Fruit fly (Drosophila melanogaster) whole organism, embryonic: Measurements from ENCODE around the gene soti.

Source experiments
- CG11560 ChIP-seq: fragments of 200-800 bp; sonication (Bioruptor generic); IDR thresholded peaks from 3 replicates; pipeline ENCODE4 v1.3.6; 2022; ENCODE audit warnings: missing biosample characterization, missing genetic modification characterization
- CG12104 ChIP-seq: fragments of 200-800 bp; sonication (Bioruptor generic); optimal IDR thresholded peaks from 3 replicates; lab custom pipeline; 2016; ENCODE audit warnings: missing biosample characterization, missing genetic modification characterization
- CG1233 ChIP-seq: fragments of 200-800 bp; sonication (Bioruptor generic); optimal IDR thresholded peaks from 4 replicates; lab custom pipeline; 2018; ENCODE audit warnings: missing biosample characterization, mild to moderate bottlenecking, missing genetic modification characterization
- CG13287 ChIP-seq: fragments of 200-800 bp; sonication (Bioruptor generic); IDR thresholded peaks from 2 replicates; pipeline ENCODE4 v1.3.6; 2022; ENCODE audit warnings: missing biosample characterization, missing genetic modification characterization; ENCODE audit not compliant: partially characterized antibody
- CG1529 ChIP-seq: fragments of 200-800 bp; sonication (Bioruptor generic); optimal IDR thresholded peaks from 3 replicates; lab custom pipeline; 2018; ENCODE audit warnings: missing biosample characterization, missing genetic modification characterization
- CG1602 ChIP-seq: fragments of 200-800 bp; sonication (Bioruptor generic); optimal IDR thresholded peaks from 3 replicates; lab custom pipeline; 2016; ENCODE audit warnings: missing biosample characterization, missing genetic modification characterization
- CG16863 ChIP-seq: fragments of 200-800 bp; sonication (Bioruptor generic); optimal IDR thresholded peaks from 3 replicates; lab custom pipeline; 2016; ENCODE audit warnings: missing biosample characterization, missing genetic modification characterization
- CG17612 ChIP-seq: fragments of 200-800 bp; sonication (Bioruptor generic); IDR thresholded peaks from 2 replicates; pipeline ENCODE4 v1.3.6; 2022; ENCODE audit warnings: missing biosample characterization, missing genetic modification characterization
- CG30403 ChIP-seq: fragments of 200-800 bp; sonication (Bioruptor generic); optimal IDR thresholded peaks from 3 replicates; lab custom pipeline; 2016; ENCODE audit warnings: missing biosample characterization, missing genetic modification characterization
- CG31365 ChIP-seq: fragments of 200-800 bp; sonication (Bioruptor generic); optimal IDR thresholded peaks from 2 replicates; lab custom pipeline; 2018; ENCODE audit warnings: missing biosample characterization, mild to moderate bottlenecking, missing genetic modification characterization
- CG32772 ChIP-seq: fragments of 200-800 bp; sonication (Bioruptor generic); IDR thresholded peaks from 2 replicates; pipeline ENCODE4 v1.3.6; 2022; ENCODE audit warnings: missing biosample characterization, missing genetic modification characterization
- CG4707 ChIP-seq: fragments of 200-800 bp; sonication (Bioruptor generic); optimal IDR thresholded peaks from 2 replicates; lab custom pipeline; 2018; ENCODE audit warnings: missing biosample characterization, mild to moderate bottlenecking, missing genetic modification characterization, moderate library complexity
- CG6689 ChIP-seq: fragments of 200-800 bp; sonication (Bioruptor generic); IDR thresholded peaks from 2 replicates; pipeline ENCODE4 v1.3.6; 2022; ENCODE audit warnings: missing biosample characterization, missing genetic modification characterization
- CG6791 ChIP-seq: fragments of 200-800 bp; sonication (Bioruptor generic); IDR thresholded peaks from 3 replicates; pipeline ENCODE4 v1.3.6; 2022; ENCODE audit warnings: missing biosample characterization, missing genetic modification characterization; ENCODE audit not compliant: partially characterized antibody
- CG6854 ChIP-seq: fragments of 200-800 bp; sonication (Bioruptor generic); optimal IDR thresholded peaks from 3 replicates; lab custom pipeline; 2017; ENCODE audit warnings: missing biosample characterization, mild to moderate bottlenecking, missing genetic modification characterization
- CG7271 ChIP-seq: fragments of 200-800 bp; sonication (Bioruptor generic); optimal IDR thresholded peaks from 2 replicates; lab custom pipeline; 2018; ENCODE audit warnings: missing biosample characterization, mild to moderate bottlenecking, missing genetic modification characterization, moderate library complexity
- CG8765 ChIP-seq: fragments of 200-800 bp; sonication (Bioruptor generic); IDR thresholded peaks from 2 replicates; pipeline ENCODE4 v1.3.6; 2022; ENCODE audit warnings: missing biosample characterization, missing genetic modification characterization
- CG9215 ChIP-seq: fragments of 200-800 bp; sonication (Bioruptor generic); IDR thresholded peaks from 2 replicates; pipeline ENCODE4 v1.3.6; 2022; ENCODE audit warnings: missing biosample characterization, missing genetic modification characterization
- CG9932 ChIP-seq: fragments of 200-800 bp; sonication (Bioruptor generic); IDR thresholded peaks from 2 replicates; pipeline ENCODE4 v1.3.6; 2022; ENCODE audit warnings: missing biosample characterization, missing genetic modification characterization
- Eip74EF ChIP-seq, 2 experiments: fragments of 200-800 bp in 1 of 2; fragments of >200 bp in 1 of 2; sonication (Bioruptor generic) in 1 of 2; optimal IDR thresholded peaks; 2 replicates each; lab custom pipeline; 2017 to 2019; ENCODE audit warnings: missing biosample characterization in 2 of 2, missing genetic modification characterization in 2 of 2, mild to moderate bottlenecking in 1 of 2, moderate library complexity in 1 of 2
- Fer1 ChIP-seq: fragments of 200-800 bp; sonication (Bioruptor generic); optimal IDR thresholded peaks from 2 replicates; lab custom pipeline; 2017; ENCODE audit warnings: missing biosample characterization, mild to moderate bottlenecking, missing genetic modification characterization
- HmgD ChIP-seq: fragments of 200-800 bp; sonication (Bioruptor generic); optimal IDR thresholded peaks from 3 replicates; lab custom pipeline; 2016; ENCODE audit warnings: missing biosample characterization, missing genetic modification characterization
- Hr78 ChIP-seq, 2 experiments: fragments of 200-800 bp in 1 of 2; fragments of >200 bp in 1 of 2; sonication (Bioruptor generic) in 1 of 2; optimal IDR thresholded peaks; 2 replicates each; lab custom pipeline; 2017 to 2019; ENCODE audit warnings: missing biosample characterization in 2 of 2, missing genetic modification characterization in 2 of 2, mild to moderate bottlenecking in 1 of 2, moderate library complexity in 1 of 2
- NFAT ChIP-seq: fragments of 200-800 bp; sonication (Bioruptor generic); IDR thresholded peaks from 2 replicates; pipeline ENCODE4 v1.3.6; 2022; ENCODE audit warnings: missing biosample characterization, missing genetic modification characterization
- Opbp ChIP-seq: fragments of 200-800 bp; sonication (Bioruptor generic); IDR thresholded peaks from 3 replicates; pipeline ENCODE4 v1.3.6; 2022; ENCODE audit warnings: missing biosample characterization, missing genetic modification characterization; ENCODE audit not compliant: partially characterized antibody
- PHDP ChIP-seq: fragments of 200-800 bp; sonication (Bioruptor generic); optimal IDR thresholded peaks from 3 replicates; lab custom pipeline; 2018; ENCODE audit warnings: missing biosample characterization, mild to moderate bottlenecking, missing genetic modification characterization, moderate library complexity
- Stat92E ChIP-seq, 3 experiments: fragments of >200 bp in 2 of 3; fragments of 200-800 bp in 1 of 3; sonication (Bioruptor generic) in 1 of 3; optimal IDR thresholded peaks; 2 replicates each; lab custom pipeline; 2017 to 2019; ENCODE audit warnings: missing biosample characterization in 3 of 3, missing genetic modification characterization in 3 of 3, mild to moderate bottlenecking in 1 of 3, moderate library complexity in 1 of 3
- Xbp1 ChIP-seq: fragments of 200-800 bp; sonication (Bioruptor generic); optimal IDR thresholded peaks from 3 replicates; lab custom pipeline; 2016; ENCODE audit warnings: missing biosample characterization, mild to moderate bottlenecking, missing genetic modification characterization
- Xrp1 ChIP-seq: fragments of 200-800 bp; sonication (Bioruptor generic); IDR thresholded peaks from 2 replicates; pipeline ENCODE4 v1.3.6; 2022; ENCODE audit warnings: missing biosample characterization, missing genetic modification characterization
- YL-1 ChIP-seq: fragments of 200-800 bp; sonication (Bioruptor generic); optimal IDR thresholded peaks from 3 replicates; lab custom pipeline; 2017; ENCODE audit warnings: missing biosample characterization, mild to moderate bottlenecking, missing genetic modification characterization
- ash1 ChIP-seq: fragments of 200-800 bp; sonication (Bioruptor generic); optimal IDR thresholded peaks from 2 replicates; lab custom pipeline; 2018; ENCODE audit warnings: missing biosample characterization, mild to moderate bottlenecking, missing genetic modification characterization
- az2 ChIP-seq: fragments of 200-800 bp; sonication (Bioruptor generic); optimal IDR thresholded peaks from 3 replicates; lab custom pipeline; 2016; ENCODE audit warnings: missing biosample characterization, missing genetic modification characterization
- bcd ChIP-seq: fragments of 200-800 bp; sonication (Bioruptor generic); optimal IDR thresholded peaks from 2 replicates; lab custom pipeline; 2017; ENCODE audit warnings: missing biosample characterization, mild to moderate bottlenecking, missing genetic modification characterization
- br ChIP-seq: fragments of >200 bp; optimal IDR thresholded peaks from 2 replicates; lab custom pipeline; 2017
- crp ChIP-seq, 2 experiments: fragments of 200-800 bp; sonication (Bioruptor generic); optimal IDR thresholded peaks; 2 replicates in 1 of 2; 3 replicates in 1 of 2; lab custom pipeline; 2017; ENCODE audit warnings: missing biosample characterization in 2 of 2, missing genetic modification characterization in 2 of 2, mild to moderate bottlenecking in 1 of 2, moderate library complexity in 1 of 2
- cwo ChIP-seq: fragments of 200-800 bp; sonication (Bioruptor generic); optimal IDR thresholded peaks from 3 replicates; lab custom pipeline; 2017; ENCODE audit warnings: missing biosample characterization, missing genetic modification characterization, mild to moderate bottlenecking, moderate library complexity, missing genetic modification reagents
- dpn ChIP-seq, 2 experiments: fragments of 200-800 bp; sonication (Bioruptor generic); optimal IDR thresholded peaks; 3 replicates each; lab custom pipeline; 2016; ENCODE audit warnings: missing biosample characterization in 2 of 2, missing genetic modification characterization in 2 of 2
- esg ChIP-seq: fragments of 200-800 bp; sonication (Bioruptor generic); conservative IDR thresholded peaks from 2 replicates; pipeline ENCODE4 v1.3.6; 2022; ENCODE audit warnings: missing biosample characterization, missing genetic modification characterization
- inv ChIP-seq: fragments of 200-800 bp; sonication (Bioruptor generic); IDR thresholded peaks from 2 replicates; pipeline ENCODE4 v1.3.6; 2022; ENCODE audit warnings: missing biosample characterization, missing genetic modification characterization; ENCODE audit not compliant: partially characterized antibody
- lab ChIP-seq: fragments of 200-800 bp; sonication (Bioruptor generic); optimal IDR thresholded peaks from 3 replicates; lab custom pipeline; 2017; ENCODE audit warnings: missing biosample characterization, missing genetic modification characterization, mild to moderate bottlenecking, moderate library complexity, missing genetic modification reagents
- pan ChIP-seq, 4 experiments: fragments of >200 bp in 3 of 4; fragments of 200-800 bp in 1 of 4; sonication (Bioruptor generic) in 1 of 4; optimal IDR thresholded peaks in 3 of 4; IDR thresholded peaks in 1 of 4; 2 replicates each; pipeline versions ENCODE4 v1.3.6 to Lab custom; 2017 to 2022; ENCODE audit warnings: missing biosample characterization in 2 of 4, missing genetic modification characterization in 2 of 4, mixed read lengths in 1 of 4
- phol ChIP-seq: fragments of 200-800 bp; sonication (Bioruptor generic); optimal IDR thresholded peaks from 3 replicates; lab custom pipeline; 2018; ENCODE audit warnings: missing biosample characterization, mild to moderate bottlenecking, missing genetic modification characterization, moderate library complexity
- prd ChIP-seq, 3 experiments: fragments of >200 bp in 2 of 3; fragments of 200-800 bp in 1 of 3; sonication (Bioruptor generic) in 1 of 3; optimal IDR thresholded peaks in 2 of 3; IDR thresholded peaks in 1 of 3; 2 replicates in 2 of 3; 3 replicates in 1 of 3; pipeline versions ENCODE4 v1.3.6 to Lab custom; 2017 to 2022; ENCODE audit warnings: missing biosample characterization in 1 of 3, missing genetic modification characterization in 1 of 3
- ro ChIP-seq: fragments of 200-800 bp; sonication (Bioruptor generic); IDR thresholded peaks from 2 replicates; pipeline ENCODE4 v1.3.6; 2022; ENCODE audit warnings: missing biosample characterization, missing genetic modification characterization
- sens ChIP-seq: fragments of 200-800 bp; sonication (Bioruptor generic); peaks from one replicate; lab custom pipeline; 2016; ENCODE audit warnings: missing biosample characterization, missing genetic modification characterization
- tap ChIP-seq: fragments of 200-800 bp; optimal IDR thresholded peaks from 3 replicates; lab custom pipeline; 2019; ENCODE audit warnings: missing biosample characterization, mild to moderate bottlenecking, missing genetic modification characterization, moderate library complexity
- tll ChIP-seq, 2 experiments: fragments of 200-800 bp in 1 of 2; fragments of >200 bp in 1 of 2; sonication (Bioruptor generic) in 1 of 2; optimal IDR thresholded peaks; 2 replicates each; lab custom pipeline; 2017 to 2019; ENCODE audit warnings: missing biosample characterization in 2 of 2, missing genetic modification characterization in 2 of 2, mild to moderate bottlenecking in 1 of 2, moderate library complexity in 1 of 2
- yki ChIP-seq: fragments of >200 bp; optimal IDR thresholded peaks from 3 replicates; lab custom pipeline; 2018

Gene soti

dm6 chr3R:14335504-14335903 is 46.0 kb downstream of the soti start (continued):
- TF ChIP-seq yki (lab: Kevin White, UChicago) (no peak), az2 (no peak), CG9932 (GFP tag; lab: Robert Waterston, UW) (no peak), lab (GFP tag; lab: Kevin White, UChicago) (no peak), Fer1 (no peak), tll (GFP tag; optimal IDR thresholded peaks at IDR 0.05; lab: Kevin White, UChicago) (no peak), PHDP (tag; lab: Kevin White, UChicago) (no peak), ro (GFP tag; lab: Robert Waterston, UW) (no peak), Stat92E (GFP tag; optimal IDR thresholded peaks at IDR 0.05; lab: Kevin White, UChicago) (no peak), CG6854 (GFP tag; lab: Kevin White, UChicago) (no peak), CG31365 (tag; lab: Kevin White, UChicago) (no peak), CG17612 (no peak), CG6689 (GFP tag; lab: Robert Waterston, UW) (0 out of 2 replicates have a peak, but pooled peaks have one; percentile 1), CG11560 (tag; lab: Robert Waterston, UW) (no peak), cwo (GFP tag; lab: Kevin White, UChicago) (no peak), NFAT (no peak), CG13287 (GFP tag; lab: Robert Waterston, UW) (peak; percentile 23; the same call in 1 of the 2 replicates), CG7271 (tag; lab: Kevin White, UChicago) (no peak), br (lab: Kevin White, UChicago) (no peak), CG32772 (GFP tag; lab: Robert Waterston, UW) (no peak)

- TF ChIP-seq Hr78 (GFP tag; optimal IDR thresholded peaks at IDR 0.05; lab: Kevin White, UChicago) (no peak), inv (no peak), CG16863 (GFP tag; lab: Kevin White, UChicago) (no peak), HmgD (GFP tag; lab: Kevin White, UChicago) (no peak), CG30403 (GFP tag; lab: Kevin White, UChicago) (peak; percentile 28), prd (optimal IDR thresholded peaks at IDR 0.05; lab: Kevin White, UChicago) (no peak), prd (GFP tag; IDR thresholded peaks at IDR 0.05; lab: Robert Waterston, UW) (0 out of 3 replicates have a peak, but pooled peaks have one; percentile 29), crp (GFP tag; optimal IDR thresholded peaks at IDR 0.05; lab: Kevin White, UChicago) (no peak), CG4707 (GFP tag; lab: Kevin White, UChicago) (no peak), tap (no peak), pan (optimal IDR thresholded peaks at IDR 0.05; lab: Kevin White, UChicago) (no peak), pan (GFP tag; optimal IDR thresholded peaks at IDR 0.05 in 1 of 2, IDR thresholded peaks at IDR 0.05 in 1 of 2) (peak in 1 of 2 experiments; percentile 56), esg (GFP tag; lab: Robert Waterston, UW) (peak; percentile 22; the same call in 1 of the 2 replicates), phol (tag; lab: Kevin White, UChicago) (peak; percentile 44), dpn (GFP tag; optimal IDR thresholded peaks at IDR 0.05; lab: Kevin White, UChicago) (no peak), CG6791 (GFP tag; lab: Robert Waterston, UW) (no peak), Xbp1 (GFP tag; lab: Kevin White, UChicago) (peak; percentile 44), CG9215 (no peak), Opbp (GFP tag; lab: Robert Waterston, UW) (no peak), sens (peak; percentile 65), CG12104 (no peak), cwo (GFP tag; lab: Kevin White, UChicago) (peak; percentile 10), YL-1 (GFP tag; lab: Kevin White, UChicago) (no peak), CG1233 (GFP tag; lab: Kevin White, UChicago) (no peak), bcd (peak; percentile 12), ash1 (GFP tag; lab: Kevin White, UChicago) (no peak), CG8765 (GFP tag; lab: Robert Waterston, UW) (no peak), Xrp1 (GFP tag; lab: Robert Waterston, UW) (peak; percentile 44; the same call in 1 of the 2 replicates), CG1602 (GFP tag; lab: Kevin White, UChicago) (peak; percentile 7), CG1529 (GFP tag; lab: Kevin White, UChicago) (no peak), CG7271 (tag; lab: Kevin White, UChicago) (no peak), Eip74EF (GFP tag; optimal IDR thresholded peaks at IDR 0.05; lab: Kevin White, UChicago) (no peak)
Observed at dm6 chr3R:14332735-14333134, 48.8 kb downstream of the soti start.
